Worm (Caenorhabditis elegans): ENCODE measurements around the gene T19A5.3.

Gene T19A5.3

ce11 chrV:8936184-8936589, 7.7 kb downstream of the T19A5.3 start, which contains the start of gene unc-23 (continued):
- TF ChIP-seq lir-3 (tag; optimal IDR thresholded peaks at IDR 0.05) = no peak
- no peak for TF ChIP-seq unc-130 (GFP tag; optimal IDR thresholded peaks at IDR 0.05)
- TF ChIP-seq mes-2 (tag; optimal IDR thresholded peaks at IDR 0.05; ENCODE audit: poor library complexity, severe bottlenecking) = peak; percentile 54
- TF ChIP-seq nhr-102 (tag; optimal IDR thresholded peaks at IDR 0.05) = peak; percentile 83
- peak; percentile 86 for TF ChIP-seq tra-1 (GFP tag; IDR thresholded peaks at IDR 0.05)
- TF ChIP-seq nhr-11 (tag; optimal IDR thresholded peaks at IDR 0.05) = peak; percentile 88
- TF ChIP-seq egl-43 (GFP tag; IDR thresholded peaks at IDR 0.05) = no peak
- peak; percentile 49 for TF ChIP-seq dpl-1 (GFP tag; optimal IDR thresholded peaks at IDR 0.05)
- peak; percentile 72 for TF ChIP-seq hlh-30 (tag; optimal IDR thresholded peaks at IDR 0.05; ENCODE audit: insufficient read depth)
- TF ChIP-seq mep-1 (tag; optimal IDR thresholded peaks at IDR 0.05) = peak; percentile 84
- 0 out of 2 replicates have a peak, but pooled peaks have one; percentile 37 for TF ChIP-seq Y48G9A.11 (GFP tag; IDR thresholded peaks at IDR 0.05)
- 0 out of 2 replicates have a peak, but pooled peaks have one; percentile 15 for TF ChIP-seq dmd-9 (GFP tag; IDR thresholded peaks at IDR 0.05)
- TF ChIP-seq set-16 (GFP tag; IDR thresholded peaks at IDR 0.05) = peak; percentile 77; the same call in 1 of the 2 replicates
- no peak for TF ChIP-seq nhr-111 (GFP tag; optimal IDR thresholded peaks at IDR 0.05)
- no peak for TF ChIP-seq ces-1 (GFP tag; optimal IDR thresholded peaks at IDR 0.05)
- TF ChIP-seq nhr-25 (tag; optimal IDR thresholded peaks at IDR 0.05; ENCODE audit: borderline replicate concordance, insufficient read depth) = peak; percentile 88
- TF ChIP-seq lim-7 (GFP tag; IDR thresholded peaks at IDR 0.05) = peak; percentile 38; the same call in 1 of the 2 replicates
- peak; percentile 76 for TF ChIP-seq jun-1 (tag; optimal IDR thresholded peaks at IDR 0.05)
- peak; percentile 76; the same call in 1 of the 2 replicates for TF ChIP-seq ceh-20 (GFP tag; IDR thresholded peaks at IDR 0.05)
- TF ChIP-seq saeg-2 (GFP tag; IDR thresholded peaks at IDR 0.05) = no peak
- TF ChIP-seq ctbp-1 (GFP tag; IDR thresholded peaks at IDR 0.05) = peak; percentile 69
- peak; percentile 73 for TF ChIP-seq nhr-77 (tag; optimal IDR thresholded peaks at IDR 0.05)
- peak; percentile 20 for TF ChIP-seq nhr-76 (tag; optimal IDR thresholded peaks at IDR 0.05)
- TF ChIP-seq mdt-29 (GFP tag; IDR thresholded peaks at IDR 0.05) = peak; percentile 99
- peak; percentile 93 for TF ChIP-seq zfp-3 (GFP tag; conservative IDR thresholded peaks at IDR 0.05)
- no peak for TF ChIP-seq lin-15B (tag; optimal IDR thresholded peaks at IDR 0.05)
- TF ChIP-seq nhr-42 (GFP tag; IDR thresholded peaks at IDR 0.05) = peak; percentile 77; the same call in 1 of the 2 replicates
- TF ChIP-seq R02D3.7 (tag; optimal IDR thresholded peaks at IDR 0.05) = no peak
- TF ChIP-seq unc-39 (tag; optimal IDR thresholded peaks at IDR 0.05) = no peak
- TF ChIP-seq ztf-11 (tag; optimal IDR thresholded peaks at IDR 0.05) = no peak
- TF ChIP-seq mxl-2 (GFP tag; conservative IDR thresholded peaks at IDR 0.05) = 0 out of 2 replicates have a peak, but pooled peaks have one; percentile 37

DNA sequence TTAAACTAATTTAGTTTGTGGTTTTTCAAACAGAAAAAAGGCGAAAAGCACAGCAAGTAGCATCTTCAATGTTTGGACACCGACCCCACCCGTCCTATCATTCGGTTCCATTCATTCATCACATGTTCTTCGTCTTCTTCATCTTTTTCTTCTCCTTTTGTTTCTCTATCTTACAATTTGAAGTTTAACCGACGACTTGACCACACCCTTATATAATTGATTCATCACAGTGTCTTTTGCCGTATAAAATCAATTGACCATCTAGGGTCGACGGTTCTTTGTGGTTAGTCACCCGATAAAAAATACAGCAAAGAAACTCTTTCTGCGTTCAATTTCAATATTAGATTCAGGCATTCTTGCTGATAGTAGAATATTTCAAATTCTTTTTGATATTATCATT, 8.8 kb downstream of the T19A5.3 start:
- TF ChIP-seq sdz-12 (GFP tag; optimal IDR thresholded peaks at IDR 0.05) = no peak
- TF ChIP-seq unc-62 (GFP tag; optimal IDR thresholded peaks at IDR 0.05 in 1 of 2) = peak in 1 of 2 experiments; percentile 75
- TF ChIP-seq unc-62 (tag; optimal IDR thresholded peaks at IDR 0.05) = no peak
- no peak for TF ChIP-seq lin-39 (tag; optimal IDR thresholded peaks at IDR 0.05)
- peak; percentile 55 for TF ChIP-seq aha-1 (tag)
- peak; percentile 57 for TF ChIP-seq pqm-1 (tag; optimal IDR thresholded peaks at IDR 0.05)
- no peak for TF ChIP-seq F44E2.7 (GFP tag; IDR thresholded peaks at IDR 0.05)
- TF ChIP-seq gei-8 (GFP tag; optimal IDR thresholded peaks at IDR 0.05) = no peak
- TF ChIP-seq ztf-11 (tag; optimal IDR thresholded peaks at IDR 0.05) = no peak
- no peak for TF ChIP-seq dpl-1 (GFP tag; optimal IDR thresholded peaks at IDR 0.05)
- TF ChIP-seq nhr-10 (tag; optimal IDR thresholded peaks at IDR 0.05) = no peak
- TF ChIP-seq nhr-11 (tag; optimal IDR thresholded peaks at IDR 0.05) = no peak
- TF ChIP-seq lin-38 (GFP tag; IDR thresholded peaks at IDR 0.05) = 0 out of 2 replicates have a peak, but pooled peaks have one; percentile 4
- peak; percentile 67 for TF ChIP-seq hlh-11 (tag; optimal IDR thresholded peaks at IDR 0.05)
- peak; percentile 56 for TF ChIP-seq ama-1 (optimal IDR thresholded peaks at IDR 0.05)
- no peak for TF ChIP-seq cey-2 (tag; optimal IDR thresholded peaks at IDR 0.05; ENCODE audit: borderline replicate concordance, insufficient read depth)
- no peak for TF ChIP-seq dmd-8 (GFP tag; IDR thresholded peaks at IDR 0.05)
- TF ChIP-seq mes-2 (tag; optimal IDR thresholded peaks at IDR 0.05; ENCODE audit: poor library complexity, severe bottlenecking) = peak; percentile 26
- TF ChIP-seq duxl-1 (tag; optimal IDR thresholded peaks at IDR 0.05; ENCODE audit: poor library complexity) = no peak
- peak; percentile 24; the same call in 1 of the 2 replicates for TF ChIP-seq dmd-6 (GFP tag; IDR thresholded peaks at IDR 0.05)
- peak; percentile 23 for TF ChIP-seq mxl-3 (GFP tag; optimal IDR thresholded peaks at IDR 0.05)
- no peak for TF ChIP-seq fkh-10 (GFP tag; optimal IDR thresholded peaks at IDR 0.05)
- TF ChIP-seq hlh-30 (tag; optimal IDR thresholded peaks at IDR 0.05; ENCODE audit: insufficient read depth) = peak; percentile 73
- TF ChIP-seq nhr-28 (tag; optimal IDR thresholded peaks at IDR 0.05) = peak; percentile 73
- TF ChIP-seq mep-1 (tag; optimal IDR thresholded peaks at IDR 0.05) = peak; percentile 56

Data from whole organism, L4 larva.